Worm (Caenorhabditis elegans): ENCODE data around the gene T05A8.7.

The T05A8.7 gene

ce11 chrII:2698378-2698777, 43.8 kb downstream of the T05A8.7 start, which contains the start of gene sri-62:
TSS of gene sri-62 (minus strand) at chrII:2698478.
- TF ChIP-seq nhr-76 (tag; optimal IDR thresholded peaks at IDR 0.05) (no peak), ztf-11 (tag; optimal IDR thresholded peaks at IDR 0.05) (no peak), unc-39 (tag; optimal IDR thresholded peaks at IDR 0.05) (no peak), lin-13 (tag; optimal IDR thresholded peaks at IDR 0.05) (no peak), mls-2 (tag; optimal IDR thresholded peaks at IDR 0.05) (no peak), nhr-28 (tag; optimal IDR thresholded peaks at IDR 0.05) (no peak), cnd-1 (tag; optimal IDR thresholded peaks at IDR 0.05) (no peak), unc-62 (GFP tag; optimal IDR thresholded peaks at IDR 0.05) (no peak), nhr-237 (tag; optimal IDR thresholded peaks at IDR 0.05) (no peak), tbx-8 (GFP tag; optimal IDR thresholded peaks at IDR 0.05) (no peak), ceh-83 (GFP tag; optimal IDR thresholded peaks at IDR 0.05) (no peak), hlh-1 (tag; optimal IDR thresholded peaks at IDR 0.05) (no peak), elt-1 (tag; optimal IDR thresholded peaks at IDR 0.05; ENCODE audit: borderline replicate concordance, insufficient read depth) (no peak), ces-1 (GFP tag; optimal IDR thresholded peaks at IDR 0.05) (no peak), flh-1 (GFP tag; optimal IDR thresholded peaks at IDR 0.05) (no peak), sem-2 (GFP tag; optimal IDR thresholded peaks at IDR 0.05) (no peak), sptf-1 (tag; optimal IDR thresholded peaks at IDR 0.05) (no peak)

- TF ChIP-seq nhr-28 (tag; optimal IDR thresholded peaks at IDR 0.05) (no peak), ces-1 (GFP tag; optimal IDR thresholded peaks at IDR 0.05) (peak; percentile 18)
Measured at ce11 chrII:2695079-2695478, 47.1 kb downstream of the T05A8.7 start.

ce11 chrII:2692476-2692875, 49.7 kb downstream of the T05A8.7 start, which contains the start of gene set-11:
TSS of gene set-11 (minus strand) at chrII:2692576.
- TF ChIP-seq lsy-2 (tag; optimal IDR thresholded peaks at IDR 0.05) (no peak), nhr-2 (tag; optimal IDR thresholded peaks at IDR 0.05) (no peak)

Measured in whole organism, mixed stage, embryonic.